Fruit fly (Drosophila melanogaster): Measurements from ENCODE around the gene RpS3.

The RpS3 gene

DNA sequence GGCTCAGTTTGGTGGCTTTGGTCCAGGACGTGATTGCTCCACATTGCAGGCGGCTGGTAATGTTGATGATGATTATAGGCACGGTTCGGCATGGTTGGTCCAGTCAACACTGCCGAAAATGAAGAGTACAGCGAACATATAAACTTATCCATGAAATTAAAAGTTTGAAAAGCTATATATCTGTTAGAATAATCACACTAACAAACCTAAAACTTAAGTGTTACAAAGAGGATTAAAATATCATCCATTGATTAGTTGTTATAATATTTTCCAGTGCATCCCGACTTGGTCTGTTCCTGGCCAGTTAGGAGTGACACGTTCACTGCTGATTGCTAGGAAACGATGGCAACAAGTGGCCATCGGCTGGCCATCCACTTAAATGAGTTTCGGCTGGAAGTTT, 41.1 kb downstream of the RpS3 start (continued):
- no peak for TF ChIP-seq CG9139 (GFP tag; optimal IDR thresholded peaks at IDR 0.05)
- TF ChIP-seq dac (GFP tag; optimal IDR thresholded peaks at IDR 0.05): no peak
- TF ChIP-seq CG10631 (GFP tag; optimal IDR thresholded peaks at IDR 0.05): no peak
- TF ChIP-seq CG3919 (GFP tag; optimal IDR thresholded peaks at IDR 0.05): no peak
- no peak for TF ChIP-seq CG1621 (tag; optimal IDR thresholded peaks at IDR 0.05)
- peak; percentile 35 for TF ChIP-seq Hr4 (GFP tag; optimal IDR thresholded peaks at IDR 0.05)
- peak; percentile 1 for TF ChIP-seq achi (GFP tag; optimal IDR thresholded peaks at IDR 0.05)
- peak; percentile 54 for TF ChIP-seq CG6276 (GFP tag; optimal IDR thresholded peaks at IDR 0.05)
- no peak for TF ChIP-seq CG8319 (GFP tag; optimal IDR thresholded peaks at IDR 0.05)
- TF ChIP-seq CG11762 (GFP tag; optimal IDR thresholded peaks at IDR 0.05; ENCODE audit: insufficient read depth): no peak
- TF ChIP-seq cyc (GFP tag; optimal IDR thresholded peaks at IDR 0.05): no peak
- TF ChIP-seq lz (GFP tag; optimal IDR thresholded peaks at IDR 0.05): no peak
- no peak for TF ChIP-seq CG34406 (GFP tag; optimal IDR thresholded peaks at IDR 0.05)
- no peak for TF ChIP-seq CG16779 (tag; optimal IDR thresholded peaks at IDR 0.05)
- peak; percentile 76 for TF ChIP-seq eg (GFP tag; IDR thresholded peaks at IDR 0.05)
- TF ChIP-seq CG11294 (GFP tag; IDR thresholded peaks at IDR 0.05): no peak
- TF ChIP-seq Sox14 (GFP tag; optimal IDR thresholded peaks at IDR 0.05): no peak
- no peak for TF ChIP-seq vri (GFP tag; optimal IDR thresholded peaks at IDR 0.05)
- TF ChIP-seq CG32006 (GFP tag; optimal IDR thresholded peaks at IDR 0.05): peak; percentile 48
- no peak for TF ChIP-seq CG6792 (GFP tag; optimal IDR thresholded peaks at IDR 0.05)
- TF ChIP-seq Lpt (GFP tag; optimal IDR thresholded peaks at IDR 0.05): no peak
- TF ChIP-seq Hr38 (GFP tag; optimal IDR thresholded peaks at IDR 0.05): no peak
- no peak for TF ChIP-seq Eip75B (GFP tag; optimal IDR thresholded peaks at IDR 0.05)
- no peak for TF ChIP-seq Eip93F (GFP tag; optimal IDR thresholded peaks at IDR 0.05)
- no peak for TF ChIP-seq fkh (GFP tag; optimal IDR thresholded peaks at IDR 0.05)
- no peak for TF ChIP-seq salr (GFP tag; optimal IDR thresholded peaks at IDR 0.05)
- TF ChIP-seq Hr39 (GFP tag; optimal IDR thresholded peaks at IDR 0.05): no peak
- 0 out of 3 replicates have a peak, but pooled peaks have one; percentile 18 for TF ChIP-seq CG6163 (GFP tag; IDR thresholded peaks at IDR 0.05)
- no peak for TF ChIP-seq CG31627 (GFP tag; optimal IDR thresholded peaks at IDR 0.05)

DNA sequence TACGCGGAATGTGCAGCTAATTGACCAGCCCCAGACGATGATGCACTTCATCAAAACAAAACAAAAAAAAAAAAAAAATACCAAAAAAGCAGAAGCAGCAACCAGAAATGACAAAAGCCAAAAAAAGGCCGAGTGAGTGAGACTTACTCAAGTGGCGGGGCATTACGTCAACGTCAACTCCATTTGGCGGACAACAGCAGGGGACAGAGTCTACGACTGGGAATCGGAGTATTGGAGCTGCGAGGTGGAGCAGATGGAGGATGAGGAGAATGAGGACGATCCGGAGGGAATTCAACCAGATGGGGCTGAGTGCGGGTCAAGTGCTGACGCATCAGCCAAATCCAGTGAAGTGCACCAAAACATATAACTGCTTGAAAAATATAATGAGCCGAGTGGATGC, 42.9 kb downstream of the RpS3 start:
- TF ChIP-seq CG8319 (GFP tag; optimal IDR thresholded peaks at IDR 0.05) (no peak), CG6163 (GFP tag; IDR thresholded peaks at IDR 0.05) (0 out of 3 replicates have a peak, but pooled peaks have one; percentile 20), Eip78C (GFP tag) (peak; percentile 65), svp (GFP tag) (peak; percentile 53), cyc (GFP tag; optimal IDR thresholded peaks at IDR 0.05) (no peak)

DNA sequence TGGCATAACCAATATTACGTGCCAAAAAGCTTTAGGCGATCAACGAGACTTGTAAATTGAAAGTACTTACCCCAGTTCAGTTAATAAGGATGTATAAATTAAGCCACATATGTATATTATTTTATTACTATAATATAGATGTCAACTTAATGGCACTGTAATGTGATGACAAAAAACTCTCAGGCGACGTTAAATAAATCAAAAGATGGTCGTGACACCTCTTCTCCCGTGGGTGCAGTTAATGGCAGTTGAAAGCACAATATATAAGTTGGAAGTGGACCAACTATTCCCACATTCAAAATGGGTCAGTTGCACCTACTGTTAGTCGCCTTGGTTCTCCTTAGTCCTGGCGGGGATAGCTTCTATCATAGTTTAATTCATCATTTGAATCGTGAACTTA, 43.9 kb downstream of the RpS3 start, which contains the start of gene Ir94d:
Ir94d (plus strand) TSS at position 301 of the 400 bp plus-strand sequence.
- TF ChIP-seq CG6808 (GFP tag; optimal IDR thresholded peaks at IDR 0.05): no peak
- no peak for TF ChIP-seq CG15336 (GFP tag; IDR thresholded peaks at IDR 0.05)
- no peak for TF ChIP-seq CG32006 (GFP tag; optimal IDR thresholded peaks at IDR 0.05)
- no peak for TF ChIP-seq esn (GFP tag; optimal IDR thresholded peaks at IDR 0.05)
- TF ChIP-seq fd59A (GFP tag; optimal IDR thresholded peaks at IDR 0.05): no peak
- TF ChIP-seq CG1621 (tag; optimal IDR thresholded peaks at IDR 0.05): no peak

DNA sequence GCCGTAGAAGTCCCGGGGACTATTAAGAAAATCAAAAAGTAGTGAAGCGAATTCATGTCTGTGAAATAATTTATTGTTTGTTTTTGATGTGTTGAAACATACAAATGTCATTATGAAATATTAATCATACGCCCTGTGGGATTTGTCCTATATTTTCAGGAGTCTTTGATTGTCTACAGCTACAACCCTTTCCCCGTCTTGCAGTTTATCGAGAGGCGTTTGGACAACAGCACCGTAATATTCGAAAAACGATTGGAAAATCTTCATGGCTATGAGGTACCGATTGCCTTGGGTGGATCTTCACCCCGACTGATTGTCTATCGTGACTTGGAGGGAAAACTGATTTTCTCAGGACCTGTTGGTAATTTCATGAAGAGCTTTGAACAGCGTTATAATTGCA, 45.0 kb downstream of the RpS3 start, which contains the start of gene CG17380:
CG17380 (minus strand) TSS at position 101 of the 400 bp plus-strand sequence.
- TF ChIP-seq spab (GFP tag; optimal IDR thresholded peaks at IDR 0.05) (no peak), Eip78C (GFP tag) (no peak), fkh (GFP tag; optimal IDR thresholded peaks at IDR 0.05) (no peak), CG34406 (GFP tag; optimal IDR thresholded peaks at IDR 0.05) (no peak)
